Worm (Caenorhabditis elegans): ENCODE data around the gene srlf-26.
A peak's percentile ranks its signal among the peaks of the same experiment; 100 is the strongest.

Gene srlf-26

DNA sequence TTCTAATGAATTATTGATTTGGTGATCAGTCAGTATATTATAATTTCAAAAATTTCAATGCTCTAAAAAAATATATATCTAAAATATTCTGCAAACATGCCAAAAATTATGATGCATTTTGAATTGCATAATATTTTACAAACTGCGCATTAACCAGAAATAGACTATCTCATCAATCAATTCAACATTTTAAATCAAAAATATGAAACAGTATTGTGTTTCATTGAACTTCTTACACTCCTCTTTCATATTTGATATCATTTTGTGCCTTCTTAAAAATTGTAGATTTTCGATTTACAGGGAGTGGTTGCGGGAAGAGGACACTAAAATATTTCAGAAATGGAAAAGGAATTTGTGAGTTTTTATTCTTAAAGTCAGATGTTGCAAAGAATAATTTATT is 47.9 kb downstream of the srlf-26 start, which contains the start of gene ent-4:
ent-4 (plus strand) TSS at position 301 of the 400 bp plus-strand sequence.
- TF ChIP-seq K02D7.2 (tag; optimal IDR thresholded peaks at IDR 0.05) (no peak), eyg-1 (tag; optimal IDR thresholded peaks at IDR 0.05) (no peak), ceh-6 (GFP tag; optimal IDR thresholded peaks at IDR 0.05) (no peak), che-1 (tag; optimal IDR thresholded peaks at IDR 0.05) (no peak), C08G9.2 (tag; optimal IDR thresholded peaks at IDR 0.05) (no peak), hlh-8 (tag; optimal IDR thresholded peaks at IDR 0.05) (no peak), pqm-1 (tag; optimal IDR thresholded peaks at IDR 0.05) (no peak), nhr-232 (tag; optimal IDR thresholded peaks at IDR 0.05) (no peak), K09A11.1 (tag; optimal IDR thresholded peaks at IDR 0.05; ENCODE audit: insufficient read depth) (no peak), pha-2 (tag; optimal IDR thresholded peaks at IDR 0.05) (no peak), ceh-2 (tag; optimal IDR thresholded peaks at IDR 0.05) (no peak), ahr-1 (tag; optimal IDR thresholded peaks at IDR 0.05) (no peak), ref-2 (tag; optimal IDR thresholded peaks at IDR 0.05) (no peak), Y22D7AL.16 (tag; optimal IDR thresholded peaks at IDR 0.05) (no peak)

DNA sequence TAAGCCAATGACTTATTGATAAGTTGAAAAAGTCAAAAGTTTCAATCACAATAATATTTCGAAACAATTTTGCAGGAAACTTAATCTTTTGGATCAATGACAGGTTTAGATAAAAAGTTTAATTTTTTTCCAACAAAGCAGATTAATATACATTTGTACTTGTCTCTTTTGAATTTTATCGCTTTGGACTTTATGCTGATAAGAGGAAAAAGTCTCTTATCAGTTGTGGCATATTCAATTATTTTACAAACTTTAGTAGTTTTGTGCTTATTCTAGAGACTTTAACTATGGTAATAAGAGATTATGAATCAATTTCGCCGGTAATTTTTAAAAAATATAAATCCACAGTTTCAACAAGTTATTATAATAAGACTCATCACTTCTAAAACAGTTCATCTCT is 49.1 kb downstream of the srlf-26 start:
- TF ChIP-seq elt-2 (tag; optimal IDR thresholded peaks at IDR 0.05) (peak; percentile 62), dmd-4 (tag; optimal IDR thresholded peaks at IDR 0.05; ENCODE audit: borderline replicate concordance) (no peak)

Data from whole organism, late embryonic.